Fruit fly (Drosophila melanogaster) whole organism, pupa: ENCODE measurements around the gene msi.

ENCODE experiments used
- CG10348 ChIP-seq: fragments of 200-800 bp; sonication (Bioruptor generic); IDR thresholded peaks from 2 replicates; pipeline ENCODE4 v1.3.6; 2022; ENCODE audit warnings: missing biosample characterization, missing genetic modification characterization
- CG13204 ChIP-seq: fragments of 200-800 bp; sonication (Bioruptor generic); optimal IDR thresholded peaks from 2 replicates; lab custom pipeline; 2018; ENCODE audit warnings: missing biosample characterization, mild to moderate bottlenecking, missing genetic modification characterization, moderate library complexity
- CG17806 ChIP-seq: fragments of 200-800 bp; sonication (Bioruptor generic); optimal IDR thresholded peaks from 2 replicates; lab custom pipeline; 2018; ENCODE audit warnings: missing biosample characterization, mild to moderate bottlenecking, missing genetic modification characterization, moderate library complexity
- CG34367 ChIP-seq: fragments of 200-800 bp; sonication (Bioruptor generic); optimal IDR thresholded peaks from 2 replicates; lab custom pipeline; 2018; ENCODE audit warnings: missing biosample characterization, mild to moderate bottlenecking, missing genetic modification characterization
- CG4496 ChIP-seq: fragments of 200-800 bp; sonication (Bioruptor generic); IDR thresholded peaks from 3 replicates; pipeline ENCODE4 v1.3.6; 2022; ENCODE audit warnings: missing biosample characterization, missing genetic modification characterization
- CG8159 ChIP-seq: fragments of 200-800 bp; sonication (Bioruptor generic); optimal IDR thresholded peaks from 3 replicates; lab custom pipeline; 2018; ENCODE audit warnings: missing biosample characterization, mild to moderate bottlenecking, missing genetic modification characterization, moderate library complexity
- CG8301 ChIP-seq: fragments of 200-800 bp; sonication (Bioruptor generic); optimal IDR thresholded peaks from 2 replicates; lab custom pipeline; 2018; ENCODE audit warnings: missing biosample characterization, mild to moderate bottlenecking, missing genetic modification characterization
- CG9948 ChIP-seq: fragments of 200-800 bp; sonication (Bioruptor generic); optimal IDR thresholded peaks from 2 replicates; lab custom pipeline; 2018; ENCODE audit warnings: missing biosample characterization, mild to moderate bottlenecking, missing genetic modification characterization, moderate library complexity
- Ets98B ChIP-seq: fragments of 200-800 bp; sonication (Bioruptor generic); IDR thresholded peaks from 2 replicates; pipeline ENCODE4 v1.3.6; 2022; ENCODE audit warnings: missing biosample characterization, missing genetic modification characterization
- Pif1B ChIP-seq: fragments of 200-800 bp; sonication (Bioruptor generic); optimal IDR thresholded peaks from 3 replicates; lab custom pipeline; 2016; ENCODE audit warnings: missing biosample characterization, missing genetic modification characterization
- fd96Ca ChIP-seq: fragments of 200-800 bp; sonication (Bioruptor generic); IDR thresholded peaks from 3 replicates; pipeline ENCODE4 v1.3.6; 2022; ENCODE audit warnings: missing biosample characterization, missing genetic modification characterization
- gl ChIP-seq: fragments of 200-800 bp; sonication (Bioruptor generic); optimal IDR thresholded peaks from 2 replicates; lab custom pipeline; 2018; ENCODE audit warnings: missing biosample characterization, mild to moderate bottlenecking, missing genetic modification characterization

- no peak for TF ChIP-seq CG34367
- TF ChIP-seq CG8301 (tag; lab: Kevin White, UChicago): no peak
- TF ChIP-seq CG17806 (tag; lab: Kevin White, UChicago): no peak
- TF ChIP-seq CG9948 (tag; lab: Kevin White, UChicago): no peak
- TF ChIP-seq gl (tag; lab: Kevin White, UChicago): no peak
- TF ChIP-seq Pif1B: no peak
- no peak for TF ChIP-seq CG10348 (GFP tag; lab: Robert Waterston, UW)
- TF ChIP-seq CG4496 (GFP tag; lab: Robert Waterston, UW): no peak
- TF ChIP-seq CG8159 (tag; lab: Kevin White, UChicago): no peak
- TF ChIP-seq fd96Ca (GFP tag; lab: Robert Waterston, UW): 0 out of 3 replicates have a peak, but pooled peaks have one; percentile 8
- no peak for TF ChIP-seq Ets98B (GFP tag; lab: Robert Waterston, UW)
- TF ChIP-seq CG13204 (GFP tag; lab: Kevin White, UChicago): no peak
These were observed 39.2 kb upstream of the msi start, which contains the start of the genes CG4553 and MED28 for dm6 chr3R:25476744-25477143.
